Worm (Caenorhabditis elegans): ENCODE data around the gene srd-65.

- no peak for TF ChIP-seq hmg-1.2 (GFP tag; IDR thresholded peaks at IDR 0.05)
- no peak for TF ChIP-seq aptf-2 (GFP tag; conservative IDR thresholded peaks at IDR 0.05)
- no peak for TF ChIP-seq T07F8.4 (tag; optimal IDR thresholded peaks at IDR 0.05)
- TF ChIP-seq nfya-2 (GFP tag; IDR thresholded peaks at IDR 0.05) = no peak
- TF ChIP-seq ekl-4 (GFP tag; IDR thresholded peaks at IDR 0.05) = no peak
- no peak for TF ChIP-seq snpc-1.3 (tag; optimal IDR thresholded peaks at IDR 0.05; ENCODE audit: insufficient read depth)
- TF ChIP-seq attf-3 (GFP tag; conservative IDR thresholded peaks at IDR 0.05) = no peak
- TF ChIP-seq ama-1 (optimal IDR thresholded peaks at IDR 0.05) = no peak
- TF ChIP-seq ama-1 (GFP tag; optimal IDR thresholded peaks at IDR 0.05) = no peak
- no peak for TF ChIP-seq nfyb-1 (GFP tag; IDR thresholded peaks at IDR 0.05)
Measured at ce11 chrIII:2205155-2205554, 18.7 kb downstream of the srd-65 start.
